Fruit fly (Drosophila melanogaster) whole organism, embryonic: ENCODE results near the gene velo.
A peak's percentile ranks its signal among the peaks of the same experiment; 100 is the strongest.

Experiments used
- Asciz ChIP-seq: fragments of 200-800 bp; sonication (Bioruptor generic); optimal IDR thresholded peaks from 2 replicates; lab custom pipeline; 2017; ENCODE audit warnings: missing biosample characterization, mild to moderate bottlenecking, missing genetic modification characterization, missing genetic modification reagents
- BEAF-32 ChIP-seq: fragments of 200-800 bp; sonication (Bioruptor generic); optimal IDR thresholded peaks from 3 replicates; lab custom pipeline; 2017; ENCODE audit warnings: missing biosample characterization, missing genetic modification characterization, mild to moderate bottlenecking, moderate library complexity, missing genetic modification reagents
- Bteb2 ChIP-seq: fragments of 200-800 bp; sonication (Bioruptor generic); optimal IDR thresholded peaks from 2 replicates; lab custom pipeline; 2016; ENCODE audit warnings: missing biosample characterization, missing genetic modification characterization
- CG10209 ChIP-seq: fragments of 200-800 bp; sonication (Bioruptor generic); optimal IDR thresholded peaks from 3 replicates; lab custom pipeline; 2017; ENCODE audit warnings: missing biosample characterization, mild to moderate bottlenecking, missing genetic modification characterization, missing genetic modification reagents
- CG10321 ChIP-seq: fragments of 200-800 bp; sonication (Bioruptor generic); IDR thresholded peaks from 2 replicates; pipeline ENCODE4 v1.3.6; 2022; ENCODE audit warnings: missing biosample characterization, missing genetic modification characterization
- CG10431 ChIP-seq: fragments of 200-800 bp; sonication (Bioruptor generic); optimal IDR thresholded peaks from 3 replicates; lab custom pipeline; 2018; ENCODE audit warnings: missing biosample characterization, mild to moderate bottlenecking, missing genetic modification characterization
- CG11504 ChIP-seq: fragments of 200-800 bp; sonication (Bioruptor generic); optimal IDR thresholded peaks from 3 replicates; lab custom pipeline; 2019; ENCODE audit warnings: missing biosample characterization, mild to moderate bottlenecking, missing genetic modification characterization, moderate library complexity
- CG12219 ChIP-seq: fragments of 200-800 bp; sonication (Bioruptor generic); optimal IDR thresholded peaks from 3 replicates; lab custom pipeline; 2018; ENCODE audit warnings: missing biosample characterization, mild to moderate bottlenecking, missing genetic modification characterization
- CG1233 ChIP-seq: fragments of 200-800 bp; sonication (Bioruptor generic); optimal IDR thresholded peaks from 4 replicates; lab custom pipeline; 2018; ENCODE audit warnings: missing biosample characterization, mild to moderate bottlenecking, missing genetic modification characterization
- CG13296 ChIP-seq: fragments of 200-800 bp; sonication (Bioruptor generic); optimal IDR thresholded peaks from 3 replicates; lab custom pipeline; 2018; ENCODE audit warnings: missing biosample characterization, mild to moderate bottlenecking, missing genetic modification characterization
- CG13894 ChIP-seq: fragments of 200-800 bp; sonication (Bioruptor generic); optimal IDR thresholded peaks from 3 replicates; lab custom pipeline; 2018; ENCODE audit warnings: missing biosample characterization, mild to moderate bottlenecking, missing genetic modification characterization, moderate library complexity
- CG2199 ChIP-seq: fragments of 200-800 bp; sonication (Bioruptor generic); IDR thresholded peaks from 3 replicates; pipeline ENCODE4 v1.3.6; 2022; ENCODE audit warnings: missing biosample characterization, missing genetic modification characterization
- CG2875 ChIP-seq: fragments of 200-800 bp; sonication (Bioruptor generic); optimal IDR thresholded peaks from 2 replicates; lab custom pipeline; 2017; ENCODE audit warnings: missing biosample characterization, mild to moderate bottlenecking, missing genetic modification characterization, missing genetic modification reagents
- CG30431 ChIP-seq: fragments of 200-800 bp; sonication (Bioruptor generic); optimal IDR thresholded peaks from 2 replicates; lab custom pipeline; 2017; ENCODE audit warnings: missing biosample characterization, missing genetic modification characterization
- CG34422 ChIP-seq: fragments of 200-800 bp; sonication (Bioruptor generic); IDR thresholded peaks from 3 replicates; pipeline ENCODE4 v1.3.6; 2022; ENCODE audit warnings: missing biosample characterization, missing genetic modification characterization
- CG6175 ChIP-seq: fragments of 200-800 bp; sonication (Bioruptor generic); IDR thresholded peaks from 3 replicates; pipeline ENCODE4 v1.3.6; 2022; ENCODE audit warnings: missing biosample characterization, missing genetic modification characterization
- CG6689 ChIP-seq: fragments of 200-800 bp; sonication (Bioruptor generic); IDR thresholded peaks from 2 replicates; pipeline ENCODE4 v1.3.6; 2022; ENCODE audit warnings: missing biosample characterization, missing genetic modification characterization
- CG7786 ChIP-seq: fragments of 200-800 bp; sonication (Bioruptor generic); optimal IDR thresholded peaks from 2 replicates; lab custom pipeline; 2016; ENCODE audit warnings: missing biosample characterization, missing genetic modification characterization
- Camta ChIP-seq: fragments of 200-800 bp; sonication (Bioruptor generic); optimal IDR thresholded peaks from 2 replicates; lab custom pipeline; 2016; ENCODE audit warnings: missing biosample characterization, missing genetic modification characterization
- D ChIP-seq, 2 experiments: fragments of 200-800 bp in 1 of 2; fragments of >200 bp in 1 of 2; sonication (Bioruptor generic) in 1 of 2; optimal IDR thresholded peaks; 2 replicates in 1 of 2; 3 replicates in 1 of 2; lab custom pipeline; 2017; ENCODE audit warnings: mild to moderate bottlenecking in 1 of 2, missing biosample characterization in 1 of 2, missing genetic modification characterization in 1 of 2, missing genetic modification reagents in 1 of 2
- D19B ChIP-seq: fragments of 200-800 bp; sonication (Bioruptor generic); optimal IDR thresholded peaks from 2 replicates; lab custom pipeline; 2017; ENCODE audit warnings: missing biosample characterization, mild to moderate bottlenecking, missing genetic modification characterization
- ERR ChIP-seq: fragments of 200-800 bp; sonication (Bioruptor generic); optimal IDR thresholded peaks from 2 replicates; lab custom pipeline; 2016; ENCODE audit warnings: missing biosample characterization, missing genetic modification characterization
- GATAe ChIP-seq: fragments of 200-800 bp; sonication (Bioruptor generic); conservative IDR thresholded peaks from 2 replicates; pipeline ENCODE4 v1.3.6; 2022; ENCODE audit warnings: missing biosample characterization, missing genetic modification characterization
- H15 ChIP-seq: fragments of 200-800 bp; sonication (Bioruptor generic); IDR thresholded peaks from 3 replicates; pipeline ENCODE4 v1.3.6; 2022; ENCODE audit warnings: missing biosample characterization, missing genetic modification characterization
- HmgD ChIP-seq: fragments of 200-800 bp; sonication (Bioruptor generic); optimal IDR thresholded peaks from 3 replicates; lab custom pipeline; 2016; ENCODE audit warnings: missing biosample characterization, missing genetic modification characterization
- Hr78 ChIP-seq, 2 experiments: fragments of 200-800 bp in 1 of 2; fragments of >200 bp in 1 of 2; sonication (Bioruptor generic) in 1 of 2; optimal IDR thresholded peaks; 2 replicates each; lab custom pipeline; 2017 to 2019; ENCODE audit warnings: missing biosample characterization in 2 of 2, missing genetic modification characterization in 2 of 2, mild to moderate bottlenecking in 1 of 2, moderate library complexity in 1 of 2
- Lpt ChIP-seq: fragments of >200 bp; optimal IDR thresholded peaks from 2 replicates; lab custom pipeline; 2018; ENCODE audit warnings: missing biosample characterization, missing genetic modification characterization
- MBD-R2 ChIP-seq: fragments of 200-800 bp; sonication (Bioruptor generic); IDR thresholded peaks from 2 replicates; pipeline ENCODE4 v1.3.6; 2022; ENCODE audit warnings: missing biosample characterization, missing genetic modification characterization
- MESR4 ChIP-seq: fragments of 200-800 bp; sonication (Bioruptor generic); optimal IDR thresholded peaks from 2 replicates; lab custom pipeline; 2018; ENCODE audit warnings: missing biosample characterization, mild to moderate bottlenecking, missing genetic modification characterization, moderate library complexity
- Mad ChIP-seq: fragments of 200-800 bp; sonication (Bioruptor generic); optimal IDR thresholded peaks from 2 replicates; lab custom pipeline; 2016; ENCODE audit warnings: missing biosample characterization, missing genetic modification characterization
- Myb ChIP-seq: fragments of 200-800 bp; sonication (Bioruptor generic); optimal IDR thresholded peaks from 2 replicates; lab custom pipeline; 2016; ENCODE audit warnings: missing biosample characterization, missing genetic modification characterization
- Nf-YA ChIP-seq: fragments of 200-800 bp; sonication (Bioruptor generic); IDR thresholded peaks from 2 replicates; pipeline ENCODE4 v1.3.6; 2022; ENCODE audit warnings: missing biosample characterization, missing genetic modification characterization
- Nf-YB ChIP-seq: fragments of 200-800 bp; sonication (Bioruptor generic); optimal IDR thresholded peaks from 3 replicates; lab custom pipeline; 2019; ENCODE audit warnings: missing biosample characterization, mild to moderate bottlenecking, missing genetic modification characterization, moderate library complexity
- Sry-δ ChIP-seq: fragments of 200-800 bp; sonication (Bioruptor generic); optimal IDR thresholded peaks from 2 replicates; lab custom pipeline; 2016; ENCODE audit warnings: missing biosample characterization, missing genetic modification characterization
- al ChIP-seq: fragments of 200-800 bp; sonication (Bioruptor generic); IDR thresholded peaks from 2 replicates; pipeline ENCODE4 v1.3.6; 2022; ENCODE audit warnings: missing biosample characterization, missing genetic modification characterization
- az2 ChIP-seq: fragments of 200-800 bp; sonication (Bioruptor generic); optimal IDR thresholded peaks from 3 replicates; lab custom pipeline; 2016; ENCODE audit warnings: missing biosample characterization, missing genetic modification characterization
- crol ChIP-seq: fragments of 200-800 bp; sonication (Bioruptor generic); IDR thresholded peaks from 2 replicates; pipeline ENCODE4 v1.3.6; 2022; ENCODE audit warnings: missing biosample characterization, missing genetic modification characterization
- cwo ChIP-seq: fragments of 200-800 bp; sonication (Bioruptor generic); optimal IDR thresholded peaks from 3 replicates; lab custom pipeline; 2017; ENCODE audit warnings: missing biosample characterization, missing genetic modification characterization, mild to moderate bottlenecking, moderate library complexity, missing genetic modification reagents
- disco-r ChIP-seq: fragments of 200-800 bp; sonication (Bioruptor generic); optimal IDR thresholded peaks from 2 replicates; lab custom pipeline; 2016; ENCODE audit warnings: missing biosample characterization, missing genetic modification characterization
- dpn ChIP-seq, 2 experiments: fragments of 200-800 bp; sonication (Bioruptor generic); optimal IDR thresholded peaks; 3 replicates each; lab custom pipeline; 2016; ENCODE audit warnings: missing biosample characterization in 2 of 2, missing genetic modification characterization in 2 of 2
- gem ChIP-seq: fragments of 200-800 bp; sonication (Bioruptor generic); optimal IDR thresholded peaks from 2 replicates; lab custom pipeline; 2019; ENCODE audit warnings: missing biosample characterization, mild to moderate bottlenecking, missing genetic modification characterization, moderate library complexity
- ham ChIP-seq: fragments of 200-800 bp; sonication (Bioruptor generic); IDR thresholded peaks from 2 replicates; pipeline ENCODE4 v1.3.6; 2022; ENCODE audit warnings: missing biosample characterization, missing genetic modification characterization
- insv ChIP-seq, 2 experiments: fragments of 200-800 bp; sonication (Bioruptor generic); optimal IDR thresholded peaks; 3 replicates each; lab custom pipeline; 2016 to 2018; ENCODE audit warnings: missing biosample characterization in 2 of 2, missing genetic modification characterization in 2 of 2
- pfk ChIP-seq: fragments of 200-800 bp; sonication (Bioruptor generic); optimal IDR thresholded peaks from 2 replicates; lab custom pipeline; 2018; ENCODE audit warnings: missing biosample characterization, mild to moderate bottlenecking, missing genetic modification characterization, moderate library complexity
- pzg ChIP-seq: fragments of 200-800 bp; sonication (Bioruptor generic); optimal IDR thresholded peaks from 3 replicates; lab custom pipeline; 2018; ENCODE audit warnings: missing biosample characterization, mild to moderate bottlenecking, missing genetic modification characterization, moderate library complexity
- run ChIP-seq: fragments of 200-800 bp; sonication (Bioruptor generic); optimal IDR thresholded peaks from 3 replicates; lab custom pipeline; 2018; ENCODE audit warnings: missing biosample characterization, mild to moderate bottlenecking, missing genetic modification characterization
- sd ChIP-seq: fragments of 200-800 bp; sonication (Bioruptor generic); optimal IDR thresholded peaks from 3 replicates; lab custom pipeline; 2018; ENCODE audit warnings: missing biosample characterization, mild to moderate bottlenecking, missing genetic modification characterization, moderate library complexity
- sens-2 ChIP-seq: fragments of 200-800 bp; sonication (Bioruptor generic); IDR thresholded peaks from 2 replicates; pipeline ENCODE4 v1.3.6; 2022; ENCODE audit warnings: missing biosample characterization, missing genetic modification characterization
- twi ChIP-seq: fragments of 200-800 bp; optimal IDR thresholded peaks from 2 replicates; lab custom pipeline; 2019; ENCODE audit warnings: missing biosample characterization, mild to moderate bottlenecking, missing genetic modification characterization, moderate library complexity
- zen ChIP-seq: fragments of 200-800 bp; sonication (Bioruptor generic); optimal IDR thresholded peaks from 3 replicates; lab custom pipeline; 2018; ENCODE audit warnings: missing biosample characterization, mild to moderate bottlenecking, missing genetic modification characterization, moderate library complexity

The velo gene

dm6 chr3L:6742110-6742718, 10.3 kb downstream of the velo start (continued):
- no peak for TF ChIP-seq CG11504 (tag; lab: Kevin White, UChicago)
- no peak for TF ChIP-seq CG1233 (GFP tag; lab: Kevin White, UChicago)
- peak; percentile 57 for TF ChIP-seq MBD-R2 (GFP tag; lab: Robert Waterston, UW)
- no peak for TF ChIP-seq BEAF-32
- no peak for TF ChIP-seq Lpt (GFP tag; lab: Kevin White, UChicago)
- no peak for TF ChIP-seq CG12219 (GFP tag; lab: Kevin White, UChicago)
- TF ChIP-seq MESR4 (GFP tag; lab: Kevin White, UChicago): no peak
- no peak for TF ChIP-seq H15 (GFP tag; lab: Robert Waterston, UW)
- no peak for TF ChIP-seq CG7786 (GFP tag; lab: Kevin White, UChicago)
- TF ChIP-seq sens-2 (GFP tag; lab: Robert Waterston, UW): peak; percentile 45; the same call in 1 of the 2 replicates
- TF ChIP-seq Mad (GFP tag; lab: Kevin White, UChicago): no peak
- peak; percentile 7 for TF ChIP-seq zen
- peak; percentile 55; the same call in 1 of the 3 replicates for TF ChIP-seq CG2199
- no peak for TF ChIP-seq GATAe (GFP tag; lab: Robert Waterston, UW)
- TF ChIP-seq Nf-YB (GFP tag; lab: Kevin White, UChicago): peak; percentile 85
- no peak for TF ChIP-seq Bteb2
- peak; percentile 100 for TF ChIP-seq twi
- TF ChIP-seq Nf-YA (GFP tag; lab: Robert Waterston, UW): no peak
- no peak for TF ChIP-seq Myb
- no peak for TF ChIP-seq ham
- peak; percentile 87 for TF ChIP-seq CG10431
- TF ChIP-seq gem (tag; lab: Kevin White, UChicago): no peak
- TF ChIP-seq Asciz: no peak
- TF ChIP-seq insv (GFP tag; optimal IDR thresholded peaks at IDR 0.05; lab: Kevin White, UChicago): peak in 1 of 2 experiments; percentile 61
- peak; percentile 26 for TF ChIP-seq D (optimal IDR thresholded peaks at IDR 0.05; lab: Kevin White, UChicago)
- no peak for TF ChIP-seq D (GFP tag; optimal IDR thresholded peaks at IDR 0.05; lab: Kevin White, UChicago)
- no peak for TF ChIP-seq CG13894
- no peak for TF ChIP-seq CG2875 (GFP tag; lab: Kevin White, UChicago)
- TF ChIP-seq HmgD (GFP tag; lab: Kevin White, UChicago): peak; percentile 56
- peak; percentile 100 for TF ChIP-seq CG10321
- no peak for TF ChIP-seq az2 (GFP tag; lab: Kevin White, UChicago)
- TF ChIP-seq sd (tag; lab: Kevin White, UChicago): peak; percentile 98
- TF ChIP-seq pzg (GFP tag; lab: Kevin White, UChicago): peak; percentile 36
- no peak for TF ChIP-seq CG10209 (GFP tag; lab: Kevin White, UChicago)
- no peak for TF ChIP-seq CG6175 (GFP tag; lab: Robert Waterston, UW)
- TF ChIP-seq Hr78 (GFP tag; optimal IDR thresholded peaks at IDR 0.05; lab: Kevin White, UChicago): peak in 1 of 2 experiments; percentile 99
- peak; percentile 93 for TF ChIP-seq crol (GFP tag; lab: Robert Waterston, UW)
- no peak for TF ChIP-seq run (tag; lab: Kevin White, UChicago)
- TF ChIP-seq ERR: peak; percentile 65
- TF ChIP-seq disco-r (GFP tag; lab: Kevin White, UChicago): no peak
- no peak for TF ChIP-seq CG30431 (GFP tag; lab: Kevin White, UChicago)
- TF ChIP-seq pfk: no peak
- no peak for TF ChIP-seq CG13296 (GFP tag; lab: Kevin White, UChicago)
- TF ChIP-seq Sry-δ (GFP tag; lab: Kevin White, UChicago): peak; percentile 14
- TF ChIP-seq dpn (GFP tag; optimal IDR thresholded peaks at IDR 0.05; lab: Kevin White, UChicago): no peak
- TF ChIP-seq CG6689 (GFP tag; lab: Robert Waterston, UW): no peak
- no peak for TF ChIP-seq cwo (GFP tag; lab: Kevin White, UChicago)
- no peak for TF ChIP-seq Camta (GFP tag; lab: Kevin White, UChicago)
- peak; percentile 97 for TF ChIP-seq CG34422
- no peak for TF ChIP-seq al
- no peak for TF ChIP-seq D19B (GFP tag; lab: Kevin White, UChicago)
